Worm (Caenorhabditis elegans) whole organism, mixed stage, embryonic: Measurements from ENCODE around the gene let-767.

Experiments
- bed-3 ChIP-seq: fragments of 200-800 bp; sonication (Bioruptor generic); optimal IDR thresholded peaks from 3 replicates; lab custom pipeline; 2018; ENCODE audit warnings: mild to moderate bottlenecking, missing genetic modification characterization, moderate library complexity, missing compliant biosample characterization
- ceh-39 ChIP-seq: fragments of 150-350 bp; optimal IDR thresholded peaks from 2 replicates; lab custom pipeline; 2014; ENCODE audit warnings: missing biosample characterization, missing genetic modification characterization
- ceh-83 ChIP-seq: fragments of 200-800 bp; sonication (Bioruptor generic); optimal IDR thresholded peaks from 2 replicates; lab custom pipeline; 2018; ENCODE audit warnings: mild to moderate bottlenecking, missing genetic modification characterization, missing compliant biosample characterization
- ces-1 ChIP-seq: fragments of 150-350 bp; optimal IDR thresholded peaks from 2 replicates; lab custom pipeline; 2014; ENCODE audit warnings: missing biosample characterization, missing genetic modification reagents, missing genetic modification characterization
- cnd-1 ChIP-seq: fragments of 200-800 bp; sonication (Bioruptor generic); optimal IDR thresholded peaks from 2 replicates; lab custom pipeline; 2018; ENCODE audit warnings: mild to moderate bottlenecking, missing genetic modification characterization, missing compliant biosample characterization
- drap-1 ChIP-seq: fragments of 200-800 bp; sonication (Bioruptor generic); optimal IDR thresholded peaks from 3 replicates; lab custom pipeline; 2018; ENCODE audit warnings: mild to moderate bottlenecking, missing genetic modification characterization, missing compliant biosample characterization
- elt-1 ChIP-seq: sonication (generic microtip); optimal IDR thresholded peaks from 2 replicates; lab custom pipeline; 2017; ENCODE audit warnings: missing genetic modification characterization, mild to moderate bottlenecking, missing compliant biosample characterization, antibody characterized with exemption, moderate library complexity, borderline replicate concordance; ENCODE audit not compliant: insufficient read depth
- flh-1 ChIP-seq: fragments of 200-800 bp; sonication (Bioruptor generic); optimal IDR thresholded peaks from 2 replicates; lab custom pipeline; 2018; ENCODE audit warnings: mild to moderate bottlenecking, missing genetic modification characterization, moderate library complexity, missing compliant biosample characterization
- ham-2 ChIP-seq: fragments of 200-800 bp; sonication (Bioruptor generic); optimal IDR thresholded peaks from 2 replicates; lab custom pipeline; 2018; ENCODE audit warnings: mild to moderate bottlenecking, missing genetic modification characterization, missing compliant biosample characterization
- lin-13 ChIP-seq: fragments of 150-350 bp; optimal IDR thresholded peaks from 2 replicates; lab custom pipeline; 2014; ENCODE audit warnings: missing biosample characterization, missing genetic modification characterization
- mab-5 ChIP-seq: fragments of 150-350 bp; optimal IDR thresholded peaks from 2 replicates; lab custom pipeline; 2014; ENCODE audit warnings: missing biosample characterization, missing genetic modification characterization
- mep-1 ChIP-seq: fragments of 150-350 bp; optimal IDR thresholded peaks from 2 replicates; lab custom pipeline; 2017; ENCODE audit warnings: missing biosample characterization, missing genetic modification reagents, missing genetic modification characterization, inconsistent platforms
- nhr-28 ChIP-seq: fragments of 150-350 bp; optimal IDR thresholded peaks from 2 replicates; lab custom pipeline; 2014; ENCODE audit warnings: missing biosample characterization, missing genetic modification characterization
- nhr-76 ChIP-seq: sonication (generic microtip); optimal IDR thresholded peaks from 2 replicates; lab custom pipeline; 2017; ENCODE audit warnings: missing biosample characterization, missing genetic modification characterization
- sem-2 ChIP-seq: fragments of 200-800 bp; sonication (Bioruptor generic); optimal IDR thresholded peaks from 2 replicates; lab custom pipeline; 2018; ENCODE audit warnings: mild to moderate bottlenecking, missing genetic modification characterization, missing compliant biosample characterization
- snpc-4 ChIP-seq: fragments of 150-350 bp; optimal IDR thresholded peaks from 2 replicates; lab custom pipeline; 2014; ENCODE audit warnings: missing biosample characterization, missing genetic modification characterization
- tbx-8 ChIP-seq: fragments of 200-800 bp; sonication (Bioruptor generic); optimal IDR thresholded peaks from 2 replicates; lab custom pipeline; 2018; ENCODE audit warnings: mild to moderate bottlenecking, missing genetic modification characterization, moderate library complexity, missing compliant biosample characterization
- unc-120 ChIP-seq: sonication (generic microtip); optimal IDR thresholded peaks from 2 replicates; lab custom pipeline; 2017; ENCODE audit warnings: missing genetic modification characterization, missing compliant biosample characterization; ENCODE audit not compliant: poor library complexity, severe bottlenecking
- unc-39 ChIP-seq: fragments of 150-350 bp; optimal IDR thresholded peaks from 2 replicates; lab custom pipeline; 2014; ENCODE audit warnings: missing biosample characterization, missing genetic modification characterization
- unc-62 ChIP-seq: fragments of 150-350 bp; optimal IDR thresholded peaks from 2 replicates; lab custom pipeline; 2014; ENCODE audit warnings: missing biosample characterization, missing genetic modification reagents, missing genetic modification characterization
- zip-8 ChIP-seq: fragments of 150-350 bp; optimal IDR thresholded peaks from 2 replicates; lab custom pipeline; 2014; ENCODE audit warnings: missing biosample characterization, missing genetic modification characterization

The let-767 gene

DNA sequence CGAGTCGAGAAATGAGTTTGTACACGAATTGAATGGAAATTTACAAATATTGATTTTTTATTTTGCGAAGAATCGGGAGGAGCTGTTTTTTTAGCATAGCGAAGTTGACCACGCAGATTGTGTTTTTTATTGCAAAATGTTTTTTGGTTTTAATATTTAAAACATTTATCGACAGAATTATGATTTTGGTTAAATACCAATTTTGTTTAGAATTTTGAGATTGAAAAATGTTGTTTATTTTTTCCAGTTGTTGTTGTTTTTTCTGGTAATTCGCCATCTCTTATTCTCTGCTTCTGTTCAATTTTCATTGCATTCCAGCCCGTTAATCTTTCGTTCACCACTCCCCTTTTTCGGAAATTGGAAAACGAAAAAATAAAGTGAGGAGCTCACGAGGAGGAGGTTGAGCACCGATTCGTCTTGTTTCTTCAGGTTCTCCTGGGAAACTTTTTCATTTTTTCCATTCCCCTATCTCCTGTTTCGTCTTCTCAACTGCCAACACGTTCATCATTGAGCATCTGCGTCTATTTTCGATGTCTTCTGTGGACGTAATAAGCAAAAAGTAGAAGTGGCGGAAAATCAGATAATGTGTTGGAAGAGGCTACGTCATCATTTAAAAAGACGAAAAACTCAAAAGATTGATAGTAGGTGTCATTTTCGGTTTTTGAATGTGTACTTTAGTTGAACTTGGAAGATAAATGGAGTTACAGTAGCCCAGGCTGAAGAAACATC is 43.6 kb downstream of the let-767 start, which contains the start of gene F47D12.7:
TSS of gene F47D12.7 (minus strand) at position 51 of the 729 bp plus-strand sequence.
- no peak for TF ChIP-seq tbx-8 (GFP tag; lab: Kevin White, UChicago)
- no peak for TF ChIP-seq elt-1 (tag; lab: Kevin White, UChicago)
- no peak for TF ChIP-seq cnd-1 (tag; lab: Kevin White, UChicago)
- no peak for TF ChIP-seq lin-13
- TF ChIP-seq mep-1 (tag; lab: Kevin White, UChicago) = no peak
- TF ChIP-seq flh-1 = no peak
- TF ChIP-seq zip-8 = no peak
- no peak for TF ChIP-seq snpc-4 (tag; lab: Kevin White, UChicago)
- TF ChIP-seq sem-2 (GFP tag; lab: Kevin White, UChicago) = no peak
- TF ChIP-seq, all 35 proteins: peak for 0

DNA sequence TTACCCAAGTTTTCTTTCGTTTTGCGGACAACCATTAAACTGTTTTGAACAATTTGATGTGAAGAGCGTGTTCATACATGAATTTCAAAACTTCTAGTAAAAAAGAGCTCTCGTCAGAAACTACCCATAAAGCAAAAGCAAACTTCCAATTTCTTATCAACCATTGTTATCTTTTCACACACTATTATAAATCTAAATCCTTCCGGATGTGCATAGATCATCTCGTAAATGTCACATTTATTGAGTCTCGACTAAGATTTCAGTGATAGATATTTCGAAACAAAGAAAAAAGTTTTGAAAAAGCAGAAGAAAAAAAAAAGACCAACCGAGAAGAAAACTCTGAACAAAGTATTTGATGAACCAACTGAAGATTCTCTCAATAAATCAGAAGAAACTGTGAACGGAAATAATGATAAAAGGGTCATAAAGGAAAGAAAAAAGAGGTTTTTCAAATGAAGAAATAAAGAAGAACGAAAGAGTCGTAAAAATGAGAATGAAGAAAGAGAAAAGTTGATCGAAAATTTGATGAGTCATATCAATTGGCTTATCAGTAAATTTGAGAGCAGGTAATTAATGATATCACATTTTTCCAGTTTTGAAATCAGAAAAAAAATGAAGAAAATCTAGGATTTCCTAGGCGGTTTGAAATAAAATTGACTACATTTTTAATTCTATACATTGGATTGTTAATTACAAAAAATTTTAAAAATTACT is 49.1 kb downstream of the let-767 start:
- TF ChIP-seq zip-8 = no peak
- TF ChIP-seq drap-1 (GFP tag; lab: Kevin White, UChicago) = no peak
- TF ChIP-seq ham-2 (GFP tag; lab: Kevin White, UChicago) = no peak
- TF ChIP-seq nhr-76 (tag; lab: Kevin White, UChicago) = no peak
- TF ChIP-seq bed-3 (GFP tag; lab: Kevin White, UChicago) = no peak
- TF ChIP-seq lin-13 = no peak
- TF ChIP-seq ceh-39 = no peak
- TF ChIP-seq mab-5 = no peak
- TF ChIP-seq nhr-28 (tag; lab: Kevin White, UChicago) = no peak
- no peak for TF ChIP-seq unc-39 (tag; lab: Kevin White, UChicago)
- TF ChIP-seq ces-1 (GFP tag; lab: Kevin White, UChicago) = no peak
- no peak for TF ChIP-seq cnd-1 (tag; lab: Kevin White, UChicago)
- no peak for TF ChIP-seq ceh-83 (GFP tag; lab: Kevin White, UChicago)

DNA sequence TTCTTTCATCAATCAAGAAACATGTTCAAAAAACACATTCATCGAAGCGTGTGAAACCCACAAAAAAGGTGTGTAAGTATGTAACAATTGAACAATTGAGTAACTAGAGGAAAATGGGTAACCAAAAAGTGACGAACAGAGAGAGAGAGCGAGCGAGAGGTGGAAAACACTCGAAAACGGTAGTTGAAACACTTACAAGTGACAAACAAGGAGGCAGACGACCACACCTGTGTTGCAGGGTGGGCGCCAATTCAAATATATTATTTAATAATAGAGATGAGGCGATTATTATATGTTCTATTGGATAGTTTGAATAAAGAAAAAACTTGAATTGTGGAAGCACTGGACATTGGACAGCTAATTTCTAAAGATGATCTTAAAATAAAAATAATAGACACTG is 50.4 kb downstream of the let-767 start:
- TF ChIP-seq unc-62 (GFP tag; lab: Kevin White, UChicago) = no peak
- TF ChIP-seq ham-2 (GFP tag; lab: Kevin White, UChicago) = no peak
- no peak for TF ChIP-seq nhr-76 (tag; lab: Kevin White, UChicago)
- TF ChIP-seq zip-8 = no peak
- no peak for TF ChIP-seq unc-120 (tag; lab: Kevin White, UChicago)
- TF ChIP-seq nhr-28 (tag; lab: Kevin White, UChicago) = no peak
